Worm (Caenorhabditis elegans): Measurements from ENCODE around the gene ttr-42.

The ttr-42 gene

ce11 chrX:2596605-2597004 lies 19.1 kb downstream of the ttr-42 start:
- peak; percentile 97 for TF ChIP-seq aha-1 (tag)
- no peak for TF ChIP-seq nhr-42 (GFP tag; IDR thresholded peaks at IDR 0.05)
- peak; percentile 58 for TF ChIP-seq nhr-11 (tag; optimal IDR thresholded peaks at IDR 0.05)
- TF ChIP-seq sdz-12 (GFP tag; optimal IDR thresholded peaks at IDR 0.05), result no peak
- no peak for TF ChIP-seq lin-38 (GFP tag; IDR thresholded peaks at IDR 0.05)
- TF ChIP-seq ztf-11 (tag; optimal IDR thresholded peaks at IDR 0.05), result no peak
- TF ChIP-seq ces-1 (GFP tag; optimal IDR thresholded peaks at IDR 0.05), result no peak
- TF ChIP-seq ctbp-1 (GFP tag; IDR thresholded peaks at IDR 0.05), result 0 out of 2 replicates have a peak, but pooled peaks have one; percentile 41
- no peak for TF ChIP-seq F49E8.2 (tag; optimal IDR thresholded peaks at IDR 0.05; ENCODE audit: borderline replicate concordance)
- peak; percentile 9 for TF ChIP-seq hlh-30 (tag; optimal IDR thresholded peaks at IDR 0.05; ENCODE audit: insufficient read depth)
- peak in 1 of 2 experiments; percentile 75 for TF ChIP-seq hif-1 (tag; optimal IDR thresholded peaks at IDR 0.05)
- no peak for TF ChIP-seq ceh-44 (GFP tag; IDR thresholded peaks at IDR 0.05)
- TF ChIP-seq nhr-237 (tag; optimal IDR thresholded peaks at IDR 0.05), result no peak
- peak in 1 of 2 experiments; percentile 17 for TF ChIP-seq lsy-2 (tag; optimal IDR thresholded peaks at IDR 0.05)
- TF ChIP-seq skn-1 (tag; optimal IDR thresholded peaks at IDR 0.05), result no peak

ce11 chrX:2598833-2599279 lies 21.3 kb downstream of the ttr-42 start:
- TF ChIP-seq ceh-82 (tag; optimal IDR thresholded peaks at IDR 0.05), result no peak
- TF ChIP-seq zfp-2 (tag; optimal IDR thresholded peaks at IDR 0.05), result peak; percentile 13
- peak; percentile 7 for TF ChIP-seq nhr-77 (tag; optimal IDR thresholded peaks at IDR 0.05)
- peak; percentile 50 to 98 for TF ChIP-seq hif-1 (tag; optimal IDR thresholded peaks at IDR 0.05)
- peak in 1 of 2 experiments; percentile 33 for TF ChIP-seq daf-16 (GFP tag; optimal IDR thresholded peaks at IDR 0.05)
- TF ChIP-seq daf-16 (tag; optimal IDR thresholded peaks at IDR 0.05), result no peak
- TF ChIP-seq F44E2.7 (GFP tag; IDR thresholded peaks at IDR 0.05), result no peak
- peak; percentile 61 to 81 for TF ChIP-seq lsy-2 (tag; optimal IDR thresholded peaks at IDR 0.05)
- no peak for TF ChIP-seq egl-27 (tag; optimal IDR thresholded peaks at IDR 0.05)
- TF ChIP-seq ZK337.2 (GFP tag; IDR thresholded peaks at IDR 0.05), result no peak
- no peak for TF ChIP-seq dmd-8 (GFP tag; IDR thresholded peaks at IDR 0.05)
- peak; percentile 32; the same call in 1 of the 2 replicates for TF ChIP-seq dmd-6 (GFP tag; IDR thresholded peaks at IDR 0.05)
- peak; percentile 99 for TF ChIP-seq aha-1 (tag)
- TF ChIP-seq F10B5.3 (tag; optimal IDR thresholded peaks at IDR 0.05), result no peak
- TF ChIP-seq F37D6.2 (tag; optimal IDR thresholded peaks at IDR 0.05), result peak; percentile 71
- no peak for TF ChIP-seq nhr-76 (tag; optimal IDR thresholded peaks at IDR 0.05)
- no peak for TF ChIP-seq nhr-111 (GFP tag; optimal IDR thresholded peaks at IDR 0.05)
- no peak for TF ChIP-seq R02D3.7 (tag; optimal IDR thresholded peaks at IDR 0.05)
- no peak for TF ChIP-seq cey-2 (tag; optimal IDR thresholded peaks at IDR 0.05; ENCODE audit: borderline replicate concordance, insufficient read depth)
- no peak for TF ChIP-seq lin-29 (GFP tag; IDR thresholded peaks at IDR 0.05)
- TF ChIP-seq set-16 (GFP tag; IDR thresholded peaks at IDR 0.05), result peak; percentile 77
- TF ChIP-seq daf-19 (GFP tag; conservative IDR thresholded peaks at IDR 0.05), result no peak
- TF ChIP-seq ZK546.5 (tag; optimal IDR thresholded peaks at IDR 0.05), result no peak
- no peak for TF ChIP-seq Y105C5A.15 (GFP tag; IDR thresholded peaks at IDR 0.05)
- no peak for TF ChIP-seq Y75B8A.6 (GFP tag; IDR thresholded peaks at IDR 0.05)
- TF ChIP-seq nhr-10 (tag; optimal IDR thresholded peaks at IDR 0.05), result no peak
- no peak for TF ChIP-seq sdz-12 (GFP tag; optimal IDR thresholded peaks at IDR 0.05)
- no peak for TF ChIP-seq saeg-2 (GFP tag; IDR thresholded peaks at IDR 0.05)
- no peak for TF ChIP-seq ceh-44 (GFP tag; IDR thresholded peaks at IDR 0.05)
- no peak for TF ChIP-seq daf-12 (tag; optimal IDR thresholded peaks at IDR 0.05)
- TF ChIP-seq unc-62 (GFP tag; optimal IDR thresholded peaks at IDR 0.05 in 1 of 2), result peak in 1 of 2 experiments; percentile 62
- no peak for TF ChIP-seq unc-62 (tag; optimal IDR thresholded peaks at IDR 0.05)
- no peak for TF ChIP-seq zip-2 (tag; optimal IDR thresholded peaks at IDR 0.05)
- 0 out of 2 replicates have a peak, but pooled peaks have one; percentile 36 for TF ChIP-seq vab-7 (GFP tag; IDR thresholded peaks at IDR 0.05)
- TF ChIP-seq ztf-11 (tag; optimal IDR thresholded peaks at IDR 0.05), result no peak
- no peak for TF ChIP-seq aly-2 (tag; optimal IDR thresholded peaks at IDR 0.05)
- no peak for TF ChIP-seq madf-9 (GFP tag; conservative IDR thresholded peaks at IDR 0.05)
- TF ChIP-seq ceh-20 (GFP tag; IDR thresholded peaks at IDR 0.05), result peak; percentile 69
- TF ChIP-seq lir-3 (tag; optimal IDR thresholded peaks at IDR 0.05), result no peak
- peak; percentile 43 for TF ChIP-seq mxl-3 (GFP tag; optimal IDR thresholded peaks at IDR 0.05)
- no peak for TF ChIP-seq daf-8 (GFP tag; IDR thresholded peaks at IDR 0.05)

Data from whole organism, L4 larva.